Worm (Caenorhabditis elegans) whole organism, early embryonic: Measurements from ENCODE around the gene F17C8.6.

ENCODE experiments used
- B0310.2 ChIP-seq: sonication (generic microtip); optimal IDR thresholded peaks from 2 replicates; lab custom pipeline; 2016; ENCODE audit warnings: mild to moderate bottlenecking, missing genetic modification characterization, missing compliant biosample characterization
- ama-1 ChIP-seq: fragments of 150-350 bp; optimal IDR thresholded peaks from 2 replicates; lab custom pipeline; 2014
- hnd-1 ChIP-seq: sonication (generic microtip); optimal IDR thresholded peaks from 2 replicates; lab custom pipeline; 2016; ENCODE audit warnings: missing genetic modification characterization, missing compliant biosample characterization
- sea-1 ChIP-seq: fragments of 200-800 bp; sonication (Bioruptor generic); conservative IDR thresholded peaks from 2 replicates; pipeline ENCODE4 v1.3.6; 2022; ENCODE audit warnings: missing genetic modification characterization, missing compliant biosample characterization

DNA sequence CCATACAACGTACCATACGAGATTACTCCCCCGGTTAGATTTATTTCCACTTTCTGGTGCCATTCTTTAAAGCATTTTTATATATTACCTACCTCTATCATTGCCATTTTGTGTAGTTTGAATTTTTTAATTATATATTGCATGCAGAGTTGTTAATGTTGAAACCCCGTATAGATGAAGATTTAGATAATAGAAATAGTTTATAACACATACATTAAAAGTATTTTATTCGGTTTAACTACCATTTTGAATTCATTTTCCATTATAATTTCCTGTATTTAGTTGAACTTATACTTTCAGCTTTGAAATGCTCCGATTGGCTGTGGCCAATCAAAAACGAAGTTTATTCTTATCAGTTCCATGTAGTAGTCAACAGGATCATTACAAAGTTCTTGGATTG lies 48.0 kb downstream of the F17C8.6 start, which contains the start of gene dnj-18:
- TF ChIP-seq hnd-1, result no peak
- no peak for TF ChIP-seq ama-1
- no peak for TF ChIP-seq sea-1 (GFP tag; lab: Robert Waterston, UW)
- no peak for TF ChIP-seq B0310.2 (tag; lab: Kevin White, UChicago)
